Worm (Caenorhabditis elegans) whole organism, late embryonic: Measurements from ENCODE around the gene oops-1.

ENCODE experiments used
- C08G9.2 ChIP-seq: sonication (generic microtip); optimal IDR thresholded peaks from 2 replicates; lab custom pipeline; 2016; ENCODE audit warnings: mild to moderate bottlenecking, missing genetic modification characterization, moderate library complexity, missing compliant biosample characterization
- C38D4.7 ChIP-seq: fragments of 200-800 bp; sonication (Bioruptor generic); optimal IDR thresholded peaks from 2 replicates; lab custom pipeline; 2018; ENCODE audit warnings: mild to moderate bottlenecking, missing genetic modification characterization, moderate library complexity, missing compliant biosample characterization
- F13H6.1 ChIP-seq: sonication (generic microtip); optimal IDR thresholded peaks from 2 replicates; lab custom pipeline; 2016; ENCODE audit warnings: missing genetic modification characterization, missing compliant biosample characterization
- K02D7.2 ChIP-seq: sonication (generic microtip); optimal IDR thresholded peaks from 2 replicates; lab custom pipeline; 2017; ENCODE audit warnings: mild to moderate bottlenecking, missing genetic modification characterization, missing compliant biosample characterization
- T23F11.4 ChIP-seq: fragments of 200-800 bp; sonication (Bioruptor generic); optimal IDR thresholded peaks from 2 replicates; lab custom pipeline; 2018; ENCODE audit warnings: mild to moderate bottlenecking, missing genetic modification characterization, missing compliant biosample characterization
- ama-1 ChIP-seq: fragments of 150-350 bp; optimal IDR thresholded peaks from 2 replicates; lab custom pipeline; 2014
- ceh-14 ChIP-seq: sonication (generic microtip); optimal IDR thresholded peaks from 2 replicates; lab custom pipeline; 2016; ENCODE audit warnings: missing genotype, missing genetic modification characterization, missing compliant biosample characterization
- ceh-19 ChIP-seq: fragments of 200-800 bp; sonication (Bioruptor generic); optimal IDR thresholded peaks from 2 replicates; lab custom pipeline; 2018; ENCODE audit warnings: mild to moderate bottlenecking, missing genetic modification characterization, missing compliant biosample characterization
- ceh-2 ChIP-seq: sonication (generic microtip); optimal IDR thresholded peaks from 2 replicates; lab custom pipeline; 2016; ENCODE audit warnings: missing genotype, missing genetic modification characterization, missing compliant biosample characterization
- ceh-22 ChIP-seq: sonication (generic microtip); optimal IDR thresholded peaks from 2 replicates; lab custom pipeline; 2017; ENCODE audit warnings: missing biosample characterization, missing genetic modification characterization
- ceh-24 ChIP-seq: sonication (generic microtip); optimal IDR thresholded peaks from 2 replicates; lab custom pipeline; 2016; ENCODE audit warnings: mild to moderate bottlenecking, missing genetic modification characterization, missing compliant biosample characterization
- ceh-31 ChIP-seq: sonication (generic microtip); optimal IDR thresholded peaks from 2 replicates; lab custom pipeline; 2016; ENCODE audit warnings: missing genetic modification characterization, missing compliant biosample characterization
- ceh-34 ChIP-seq: sonication (generic microtip); optimal IDR thresholded peaks from 2 replicates; lab custom pipeline; 2016; ENCODE audit warnings: mild to moderate bottlenecking, missing genetic modification characterization, missing compliant biosample characterization
- ceh-45 ChIP-seq: fragments of 200-800 bp; sonication (Bioruptor generic); IDR thresholded peaks from 2 replicates; pipeline ENCODE4 v1.3.6; 2022; ENCODE audit warnings: missing genetic modification reagents, missing genetic modification characterization, missing compliant biosample characterization
- ceh-48 ChIP-seq: sonication (generic microtip); optimal IDR thresholded peaks from 2 replicates; lab custom pipeline; 2016; ENCODE audit warnings: missing genetic modification characterization, inconsistent platforms, missing compliant biosample characterization
- ceh-6 ChIP-seq: fragments of 200-800 bp; sonication (Bioruptor generic); optimal IDR thresholded peaks from 2 replicates; lab custom pipeline; 2018; ENCODE audit warnings: mild to moderate bottlenecking, missing genetic modification characterization, missing compliant biosample characterization
- ceh-9 ChIP-seq: sonication (generic microtip); optimal IDR thresholded peaks from 2 replicates; lab custom pipeline; 2016; ENCODE audit warnings: mild to moderate bottlenecking, missing genetic modification characterization, inconsistent platforms, missing compliant biosample characterization
- dve-1 ChIP-seq: sonication (generic microtip); optimal IDR thresholded peaks from 2 replicates; lab custom pipeline; 2017; ENCODE audit warnings: antibody characterized with exemption, mild to moderate bottlenecking, missing genetic modification characterization, missing compliant biosample characterization
- elt-2 ChIP-seq: sonication (generic microtip); optimal IDR thresholded peaks from 2 replicates; lab custom pipeline; 2016; ENCODE audit warnings: missing genetic modification reagents, missing genetic modification characterization, missing compliant biosample characterization
- ets-4 ChIP-seq: sonication (generic microtip); optimal IDR thresholded peaks from 2 replicates; lab custom pipeline; 2016; ENCODE audit warnings: missing genetic modification characterization, missing compliant biosample characterization
- fax-1 ChIP-seq: sonication (generic microtip); optimal IDR thresholded peaks from 2 replicates; lab custom pipeline; 2016; ENCODE audit warnings: missing genotype, missing genetic modification characterization, missing compliant biosample characterization
- fkh-6 ChIP-seq: sonication (generic microtip); optimal IDR thresholded peaks from 2 replicates; lab custom pipeline; 2016; ENCODE audit warnings: missing genetic modification characterization, missing compliant biosample characterization
- gmeb-2 ChIP-seq: sonication (generic microtip); optimal IDR thresholded peaks from 2 replicates; lab custom pipeline; 2016; ENCODE audit warnings: missing genetic modification characterization, inconsistent platforms, missing compliant biosample characterization
- hlh-6 ChIP-seq: sonication (generic microtip); optimal IDR thresholded peaks from 2 replicates; lab custom pipeline; 2016; ENCODE audit warnings: missing genotype, missing genetic modification characterization, missing compliant biosample characterization
- hlh-8 ChIP-seq: sonication (generic microtip); optimal IDR thresholded peaks from 2 replicates; lab custom pipeline; 2016; ENCODE audit warnings: missing genotype, missing genetic modification characterization, missing compliant biosample characterization
- lim-6 ChIP-seq: sonication (generic microtip); optimal IDR thresholded peaks from 2 replicates; lab custom pipeline; 2016; ENCODE audit warnings: missing genetic modification characterization, missing compliant biosample characterization
- madf-2 ChIP-seq: sonication (generic microtip); optimal IDR thresholded peaks from 2 replicates; lab custom pipeline; 2017; ENCODE audit warnings: missing genetic modification characterization, missing compliant biosample characterization
- mec-3 ChIP-seq: sonication (generic microtip); optimal IDR thresholded peaks from 2 replicates; lab custom pipeline; 2016; ENCODE audit warnings: borderline replicate concordance, missing genetic modification characterization, missing compliant biosample characterization
- nfya-1 ChIP-seq: sonication (generic microtip); optimal IDR thresholded peaks from 2 replicates; lab custom pipeline; 2017; ENCODE audit warnings: missing genetic modification characterization, mild to moderate bottlenecking, missing compliant biosample characterization, antibody characterized with exemption, moderate library complexity
- npax-4 ChIP-seq: sonication (generic microtip); optimal IDR thresholded peaks from 2 replicates; lab custom pipeline; 2016; ENCODE audit warnings: missing genetic modification characterization, missing compliant biosample characterization
- odd-2 ChIP-seq: sonication (generic microtip); optimal IDR thresholded peaks from 2 replicates; lab custom pipeline; 2017; ENCODE audit warnings: antibody characterized with exemption, mild to moderate bottlenecking, missing genetic modification characterization, missing compliant biosample characterization
- pag-3 ChIP-seq: sonication (generic microtip); optimal IDR thresholded peaks from 2 replicates; lab custom pipeline; 2016; ENCODE audit warnings: missing compliant biosample characterization, missing genetic modification characterization, borderline replicate concordance
- pat-9 ChIP-seq: fragments of 200-800 bp; sonication (Bioruptor generic); optimal IDR thresholded peaks from 2 replicates; lab custom pipeline; 2018; ENCODE audit warnings: mild to moderate bottlenecking, missing genetic modification characterization, moderate library complexity, missing compliant biosample characterization
- pax-1 ChIP-seq: fragments of 150-350 bp; optimal IDR thresholded peaks from 2 replicates; lab custom pipeline; 2014; ENCODE audit warnings: missing biosample characterization, missing genetic modification characterization
- pha-2 ChIP-seq: sonication (generic microtip); optimal IDR thresholded peaks from 2 replicates; lab custom pipeline; 2017; ENCODE audit warnings: mild to moderate bottlenecking, missing genetic modification characterization, missing compliant biosample characterization
- pha-4 ChIP-seq: fragments of 150-350 bp; optimal IDR thresholded peaks from 2 replicates; lab custom pipeline; 2018; ENCODE audit warnings: missing biosample characterization, missing genetic modification reagents, missing genetic modification characterization
- pros-1 ChIP-seq: fragments of 150-350 bp; optimal IDR thresholded peaks from 2 replicates; lab custom pipeline; 2014; ENCODE audit warnings: missing biosample characterization, missing genetic modification reagents, missing genetic modification characterization
- rnt-1 ChIP-seq: sonication (generic microtip); optimal IDR thresholded peaks from 2 replicates; lab custom pipeline; 2016; ENCODE audit warnings: missing genetic modification characterization, missing compliant biosample characterization
- sdc-2 ChIP-seq: sonication (generic microtip); optimal IDR thresholded peaks from 2 replicates; lab custom pipeline; 2016; ENCODE audit warnings: missing genotype, missing genetic modification characterization, missing compliant biosample characterization
- sox-4 ChIP-seq: sonication (generic microtip); optimal IDR thresholded peaks from 2 replicates; lab custom pipeline; 2017; ENCODE audit warnings: mild to moderate bottlenecking, missing genetic modification characterization, inconsistent platforms, missing compliant biosample characterization
- syd-9 ChIP-seq: sonication (generic microtip); optimal IDR thresholded peaks from 2 replicates; lab custom pipeline; 2016; ENCODE audit warnings: mild to moderate bottlenecking, missing genetic modification characterization, moderate library complexity, missing compliant biosample characterization
- unc-3 ChIP-seq, 2 experiments: fragments of 200-800 bp in 1 of 2; sonication (Bioruptor generic) in 1 of 2; sonication (generic microtip) in 1 of 2; conservative IDR thresholded peaks in 1 of 2; optimal IDR thresholded peaks in 1 of 2; 2 replicates each; pipeline versions ENCODE4 v1.3.6 to Lab custom; 2016 to 2022; ENCODE audit warnings: missing compliant biosample characterization in 2 of 2, missing genetic modification characterization in 2 of 2, missing genetic modification reagents in 1 of 2
- unc-42 ChIP-seq: sonication (generic microtip); optimal IDR thresholded peaks from 2 replicates; lab custom pipeline; 2016; ENCODE audit warnings: missing genotype, missing genetic modification characterization, missing compliant biosample characterization
- unc-86 ChIP-seq: sonication (generic microtip); optimal IDR thresholded peaks from 2 replicates; lab custom pipeline; 2016; ENCODE audit warnings: missing genetic modification characterization, missing compliant biosample characterization
- zip-5 ChIP-seq: sonication (generic microtip); optimal IDR thresholded peaks from 2 replicates; lab custom pipeline; 2016; ENCODE audit warnings: missing genetic modification characterization, missing compliant biosample characterization

The oops-1 gene

ce11 chrIV:5796694-5797093 is 17.2 kb downstream of the oops-1 start, which contains the start of gene C31H1.5:
Gene C31H1.5 (minus strand): TSS chrIV:5796794.
- TF ChIP-seq fkh-6 (tag; lab: Kevin White, UChicago) (no peak), madf-2 (tag; lab: Kevin White, UChicago) (no peak), nfya-1 (tag; lab: Kevin White, UChicago) (no peak), T23F11.4 (GFP tag; lab: Kevin White, UChicago) (no peak), ceh-6 (GFP tag; lab: Kevin White, UChicago) (no peak), unc-42 (tag; lab: Kevin White, UChicago) (no peak), pha-4 (tag; lab: Kevin White, UChicago) (no peak), gmeb-2 (no peak), ceh-45 (GFP tag; lab: Robert Waterston, UW) (no peak), fax-1 (tag; lab: Kevin White, UChicago) (no peak), ceh-19 (GFP tag; lab: Kevin White, UChicago) (no peak), pag-3 (no peak), sox-4 (no peak), ceh-9 (tag; lab: Kevin White, UChicago) (no peak)

DNA sequence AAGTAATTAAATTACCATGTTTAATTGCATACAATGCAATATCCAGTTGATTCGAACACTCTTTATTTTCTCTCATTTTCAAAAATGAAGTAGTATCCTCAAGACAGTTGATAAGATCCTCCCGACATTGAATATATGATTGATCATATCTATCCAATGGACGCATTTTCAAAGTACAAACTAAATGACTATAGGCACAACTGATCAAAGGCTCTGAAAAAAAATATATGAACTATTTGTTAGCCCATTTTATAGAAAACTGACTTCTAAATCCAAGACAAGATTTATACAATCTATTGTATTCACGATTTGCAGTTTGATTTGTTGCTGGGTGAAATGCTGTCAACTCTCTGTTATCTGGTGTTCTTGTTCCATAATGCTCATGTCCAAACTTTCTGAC is 18.4 kb downstream of the oops-1 start:
- TF ChIP-seq pat-9 (tag; lab: Kevin White, UChicago) (no peak), ceh-19 (GFP tag; lab: Kevin White, UChicago) (no peak), rnt-1 (tag; lab: Kevin White, UChicago) (no peak), unc-3 (GFP tag; conservative IDR thresholded peaks at IDR 0.05; lab: Robert Waterston, UW) (no peak), unc-3 (tag; optimal IDR thresholded peaks at IDR 0.05; lab: Kevin White, UChicago) (no peak), pros-1 (tag; lab: Kevin White, UChicago) (no peak), C38D4.7 (no peak), unc-86 (tag; lab: Kevin White, UChicago) (no peak), ceh-31 (tag; lab: Kevin White, UChicago) (no peak), C08G9.2 (tag; lab: Kevin White, UChicago) (no peak), unc-42 (tag; lab: Kevin White, UChicago) (no peak), ceh-48 (tag; lab: Kevin White, UChicago) (no peak), K02D7.2 (tag; lab: Kevin White, UChicago) (no peak), dve-1 (tag; lab: Kevin White, UChicago) (no peak), ceh-6 (GFP tag; lab: Kevin White, UChicago) (no peak), ama-1 (lab: Kevin White, UChicago) (no peak)

DNA sequence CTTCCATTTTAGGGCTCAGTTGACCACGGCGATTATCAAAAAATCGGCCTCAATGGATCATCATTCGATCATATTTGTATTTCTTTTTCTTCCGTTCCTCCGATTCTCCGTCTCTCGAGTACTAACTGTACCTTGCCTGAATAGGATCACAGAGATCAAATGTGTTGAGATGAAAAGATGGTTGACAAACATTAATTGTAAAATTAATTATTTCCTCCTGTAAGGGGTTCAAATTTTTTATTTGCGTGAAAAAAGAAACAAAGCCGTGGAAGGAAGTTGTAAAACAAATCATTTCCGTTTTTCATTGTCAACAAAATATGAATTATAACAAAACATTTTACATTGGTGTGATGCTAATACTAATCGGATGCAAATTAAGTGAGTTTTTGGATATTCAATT is 22.9 kb downstream of the oops-1 start, which contains the start of gene C31H1.2:
Gene C31H1.2, plus strand, starts transcription at position 301 of the 400 bp plus-strand sequence.
- TF ChIP-seq ceh-45 (GFP tag; lab: Robert Waterston, UW) = no peak
- no peak for TF ChIP-seq npax-4 (tag; lab: Kevin White, UChicago)
- TF ChIP-seq mec-3 (tag; lab: Kevin White, UChicago) = no peak
- no peak for TF ChIP-seq rnt-1 (tag; lab: Kevin White, UChicago)
- no peak for TF ChIP-seq pax-1 (tag; lab: Kevin White, UChicago)
- TF ChIP-seq lim-6 = no peak
- no peak for TF ChIP-seq ceh-2 (tag; lab: Kevin White, UChicago)
- TF ChIP-seq pha-2 (tag; lab: Kevin White, UChicago) = no peak
- no peak for TF ChIP-seq ama-1 (lab: Kevin White, UChicago)
- TF ChIP-seq ets-4 = no peak
- no peak for TF ChIP-seq C08G9.2 (tag; lab: Kevin White, UChicago)
- TF ChIP-seq odd-2 = no peak

- TF ChIP-seq hlh-8 (tag; lab: Kevin White, UChicago) (no peak), ceh-34 (tag; lab: Kevin White, UChicago) (no peak), ceh-6 (GFP tag; lab: Kevin White, UChicago) (no peak), ets-4 (no peak), F13H6.1 (no peak), ceh-14 (tag; lab: Kevin White, UChicago) (no peak), hlh-6 (tag; lab: Kevin White, UChicago) (no peak), pros-1 (tag; lab: Kevin White, UChicago) (no peak), zip-5 (tag; lab: Kevin White, UChicago) (no peak), elt-2 (tag; lab: Kevin White, UChicago) (no peak), pag-3 (no peak), syd-9 (no peak), ceh-24 (tag; lab: Kevin White, UChicago) (no peak), sdc-2 (no peak), ceh-19 (GFP tag; lab: Kevin White, UChicago) (no peak), ceh-22 (tag; lab: Kevin White, UChicago) (no peak), lim-6 (no peak)
Measured at ce11 chrIV:5783675-5784074, 30.3 kb downstream of the oops-1 start.
